Worm (Caenorhabditis elegans) whole organism, late embryonic: ENCODE measurements around the gene F59A6.10.

Experiments used
- C08G9.2 ChIP-seq: sonication (generic microtip); optimal IDR thresholded peaks from 2 replicates; lab custom pipeline; 2016; ENCODE audit warnings: mild to moderate bottlenecking, missing genetic modification characterization, moderate library complexity, missing compliant biosample characterization
- F13H6.1 ChIP-seq: sonication (generic microtip); optimal IDR thresholded peaks from 2 replicates; lab custom pipeline; 2016; ENCODE audit warnings: missing genetic modification characterization, missing compliant biosample characterization
- ama-1 ChIP-seq: fragments of 150-350 bp; optimal IDR thresholded peaks from 2 replicates; lab custom pipeline; 2014
- ceh-24 ChIP-seq: sonication (generic microtip); optimal IDR thresholded peaks from 2 replicates; lab custom pipeline; 2016; ENCODE audit warnings: mild to moderate bottlenecking, missing genetic modification characterization, missing compliant biosample characterization
- ceh-30 ChIP-seq: fragments of 150-350 bp; optimal IDR thresholded peaks from 2 replicates; lab custom pipeline; 2014; ENCODE audit warnings: missing biosample characterization, missing genetic modification characterization
- ceh-45 ChIP-seq: fragments of 200-800 bp; sonication (Bioruptor generic); IDR thresholded peaks from 2 replicates; pipeline ENCODE4 v1.3.6; 2022; ENCODE audit warnings: missing genetic modification reagents, missing genetic modification characterization, missing compliant biosample characterization
- dmd-4 ChIP-seq: sonication (generic microtip); optimal IDR thresholded peaks from 2 replicates; lab custom pipeline; 2016; ENCODE audit warnings: borderline replicate concordance, missing genetic modification characterization, missing compliant biosample characterization
- elt-2 ChIP-seq: sonication (generic microtip); optimal IDR thresholded peaks from 2 replicates; lab custom pipeline; 2016; ENCODE audit warnings: missing genetic modification reagents, missing genetic modification characterization, missing compliant biosample characterization
- fkh-10 ChIP-seq: fragments of 150-350 bp; optimal IDR thresholded peaks from 2 replicates; lab custom pipeline; 2014; ENCODE audit warnings: missing biosample characterization, missing genetic modification reagents, missing genetic modification characterization
- nfya-1 ChIP-seq: sonication (generic microtip); optimal IDR thresholded peaks from 2 replicates; lab custom pipeline; 2017; ENCODE audit warnings: missing genetic modification characterization, mild to moderate bottlenecking, missing compliant biosample characterization, antibody characterized with exemption, moderate library complexity
- nhr-11 ChIP-seq: fragments of 150-350 bp; optimal IDR thresholded peaks from 2 replicates; lab custom pipeline; 2014; ENCODE audit warnings: missing biosample characterization, missing genetic modification characterization
- pat-9 ChIP-seq: fragments of 200-800 bp; sonication (Bioruptor generic); optimal IDR thresholded peaks from 2 replicates; lab custom pipeline; 2018; ENCODE audit warnings: mild to moderate bottlenecking, missing genetic modification characterization, moderate library complexity, missing compliant biosample characterization
- pha-2 ChIP-seq: sonication (generic microtip); optimal IDR thresholded peaks from 2 replicates; lab custom pipeline; 2017; ENCODE audit warnings: mild to moderate bottlenecking, missing genetic modification characterization, missing compliant biosample characterization
- pha-4 ChIP-seq: fragments of 150-350 bp; optimal IDR thresholded peaks from 2 replicates; lab custom pipeline; 2018; ENCODE audit warnings: missing biosample characterization, missing genetic modification reagents, missing genetic modification characterization

DNA sequence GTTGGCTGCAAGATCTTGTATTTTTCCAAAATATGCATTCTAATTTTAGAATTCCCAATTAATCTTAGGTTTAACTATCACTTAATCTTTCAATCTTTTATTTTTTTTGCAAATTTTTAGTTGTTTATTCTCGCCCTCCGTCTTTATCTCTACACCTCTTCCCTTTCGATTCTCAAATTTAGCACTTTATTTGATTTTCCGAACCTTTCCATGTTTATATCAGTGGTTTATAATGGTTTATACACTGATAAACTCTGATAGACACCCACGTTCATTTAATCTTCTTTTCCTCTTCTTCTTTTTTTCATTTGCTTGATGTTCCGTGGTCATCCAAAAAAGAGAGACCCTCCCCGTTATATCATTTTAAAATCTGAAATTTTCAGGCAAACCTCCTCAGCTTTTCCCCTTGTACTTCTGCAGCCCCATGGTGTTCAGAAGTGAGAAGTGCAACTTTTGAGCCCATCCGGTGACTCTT, 18.7 kb downstream of the F59A6.10 start, which contains the start of the genes nsy-1 and F59A6.13:
- no peak for TF ChIP-seq dmd-4 (tag; lab: Kevin White, UChicago)
- TF ChIP-seq ama-1, result no peak
- no peak for TF ChIP-seq ceh-24 (tag; lab: Kevin White, UChicago)
- no peak for TF ChIP-seq pat-9
- no peak for TF ChIP-seq ceh-30
- TF ChIP-seq pha-4, result no peak
- no peak for TF ChIP-seq C08G9.2
- TF ChIP-seq elt-2, result no peak
- no peak for TF ChIP-seq nfya-1 (tag; lab: Kevin White, UChicago)
- TF ChIP-seq pha-2 (tag; lab: Kevin White, UChicago), result no peak
- TF ChIP-seq fkh-10 (GFP tag; lab: Kevin White, UChicago), result no peak
- TF ChIP-seq ceh-45 (GFP tag; lab: Robert Waterston, UW), result no peak
- no peak for TF ChIP-seq nhr-11 (tag; lab: Kevin White, UChicago)
- TF ChIP-seq F13H6.1 (tag; lab: Kevin White, UChicago), result no peak
